Worm (Caenorhabditis elegans): Measurements from ENCODE around the gene sre-6.

- no peak for TF ChIP-seq irx-1 (tag; optimal IDR thresholded peaks at IDR 0.05)
- TF ChIP-seq egl-27 (tag; optimal IDR thresholded peaks at IDR 0.05), result no peak
- TF ChIP-seq nhr-76 (tag; optimal IDR thresholded peaks at IDR 0.05), result no peak
- no peak for TF ChIP-seq sptf-1 (tag; optimal IDR thresholded peaks at IDR 0.05)
- TF ChIP-seq pqm-1 (tag; optimal IDR thresholded peaks at IDR 0.05), result no peak
- TF ChIP-seq snpc-4 (tag; optimal IDR thresholded peaks at IDR 0.05), result no peak
- TF ChIP-seq isw-1 (GFP tag; IDR thresholded peaks at IDR 0.05), result no peak
- no peak for TF ChIP-seq lin-39 (tag; optimal IDR thresholded peaks at IDR 0.05)
- no peak for TF ChIP-seq ztf-11 (tag; optimal IDR thresholded peaks at IDR 0.05)
- no peak for TF ChIP-seq nhr-237 (tag; optimal IDR thresholded peaks at IDR 0.05)
- TF ChIP-seq zag-1 (tag; optimal IDR thresholded peaks at IDR 0.05), result no peak
Observed at ce11 chrV:10805934-10806333, 43.3 kb upstream of the sre-6 start, which contains the start of gene prp-38.
